Worm (Caenorhabditis elegans) whole organism, mixed stage, embryonic: Measurements from ENCODE around the gene T25F10.1.

Experiments used
- M03D4.4 ChIP-seq: sonication (generic microtip); optimal IDR thresholded peaks from 2 replicates; lab custom pipeline; 2017; ENCODE audit warnings: mild to moderate bottlenecking, missing genetic modification characterization, missing compliant biosample characterization
- bed-3 ChIP-seq: fragments of 200-800 bp; sonication (Bioruptor generic); optimal IDR thresholded peaks from 3 replicates; lab custom pipeline; 2018; ENCODE audit warnings: mild to moderate bottlenecking, missing genetic modification characterization, moderate library complexity, missing compliant biosample characterization
- blmp-1 ChIP-seq: fragments of 150-350 bp; optimal IDR thresholded peaks from 2 replicates; lab custom pipeline; 2014; ENCODE audit warnings: missing biosample characterization, missing genetic modification characterization
- ceh-39 ChIP-seq: fragments of 150-350 bp; optimal IDR thresholded peaks from 2 replicates; lab custom pipeline; 2014; ENCODE audit warnings: missing biosample characterization, missing genetic modification characterization
- ceh-43 ChIP-seq: fragments of 200-800 bp; sonication (Bioruptor generic); optimal IDR thresholded peaks from 2 replicates; lab custom pipeline; 2018; ENCODE audit warnings: mild to moderate bottlenecking, missing genetic modification characterization, moderate library complexity, missing compliant biosample characterization
- ceh-83 ChIP-seq: fragments of 200-800 bp; sonication (Bioruptor generic); optimal IDR thresholded peaks from 2 replicates; lab custom pipeline; 2018; ENCODE audit warnings: mild to moderate bottlenecking, missing genetic modification characterization, missing compliant biosample characterization
- ces-1 ChIP-seq: fragments of 150-350 bp; optimal IDR thresholded peaks from 2 replicates; lab custom pipeline; 2014; ENCODE audit warnings: missing biosample characterization, missing genetic modification reagents, missing genetic modification characterization
- cnd-1 ChIP-seq: fragments of 200-800 bp; sonication (Bioruptor generic); optimal IDR thresholded peaks from 2 replicates; lab custom pipeline; 2018; ENCODE audit warnings: mild to moderate bottlenecking, missing genetic modification characterization, missing compliant biosample characterization
- drap-1 ChIP-seq: fragments of 200-800 bp; sonication (Bioruptor generic); optimal IDR thresholded peaks from 3 replicates; lab custom pipeline; 2018; ENCODE audit warnings: mild to moderate bottlenecking, missing genetic modification characterization, missing compliant biosample characterization
- ham-2 ChIP-seq: fragments of 200-800 bp; sonication (Bioruptor generic); optimal IDR thresholded peaks from 2 replicates; lab custom pipeline; 2018; ENCODE audit warnings: mild to moderate bottlenecking, missing genetic modification characterization, missing compliant biosample characterization
- hlh-1 ChIP-seq: fragments of 150-350 bp; optimal IDR thresholded peaks from 2 replicates; lab custom pipeline; 2014; ENCODE audit warnings: missing biosample characterization, missing genetic modification reagents, missing genetic modification characterization
- lin-13 ChIP-seq: fragments of 150-350 bp; optimal IDR thresholded peaks from 2 replicates; lab custom pipeline; 2014; ENCODE audit warnings: missing biosample characterization, missing genetic modification characterization
- lin-32 ChIP-seq: fragments of 200-800 bp; sonication (Bioruptor generic); optimal IDR thresholded peaks from 2 replicates; lab custom pipeline; 2018; ENCODE audit warnings: mild to moderate bottlenecking, missing genetic modification characterization, missing compliant biosample characterization
- mab-5 ChIP-seq: fragments of 150-350 bp; optimal IDR thresholded peaks from 2 replicates; lab custom pipeline; 2014; ENCODE audit warnings: missing biosample characterization, missing genetic modification characterization
- mep-1 ChIP-seq: fragments of 150-350 bp; optimal IDR thresholded peaks from 2 replicates; lab custom pipeline; 2017; ENCODE audit warnings: missing biosample characterization, missing genetic modification reagents, missing genetic modification characterization, inconsistent platforms
- mls-2 ChIP-seq: sonication (generic microtip); optimal IDR thresholded peaks from 2 replicates; lab custom pipeline; 2016; ENCODE audit warnings: mild to moderate bottlenecking, missing genetic modification characterization, moderate library complexity, missing compliant biosample characterization
- nhr-12 ChIP-seq: fragments of 150-350 bp; optimal IDR thresholded peaks from 2 replicates; lab custom pipeline; 2014; ENCODE audit warnings: missing biosample characterization, missing genetic modification characterization
- nhr-2 ChIP-seq: fragments of 150-350 bp; optimal IDR thresholded peaks from 2 replicates; lab custom pipeline; 2014; ENCODE audit warnings: missing biosample characterization, missing genetic modification characterization
- nhr-237 ChIP-seq: fragments of 150-350 bp; optimal IDR thresholded peaks from 2 replicates; lab custom pipeline; 2014; ENCODE audit warnings: missing biosample characterization, missing genetic modification characterization
- nhr-28 ChIP-seq: fragments of 150-350 bp; optimal IDR thresholded peaks from 2 replicates; lab custom pipeline; 2014; ENCODE audit warnings: missing biosample characterization, missing genetic modification characterization
- nhr-76 ChIP-seq: sonication (generic microtip); optimal IDR thresholded peaks from 2 replicates; lab custom pipeline; 2017; ENCODE audit warnings: missing biosample characterization, missing genetic modification characterization
- pha-4 ChIP-seq: fragments of 150-350 bp; optimal IDR thresholded peaks from 2 replicates; lab custom pipeline; 2018; ENCODE audit warnings: missing biosample characterization, missing genetic modification reagents, missing genetic modification characterization
- sem-2 ChIP-seq: fragments of 200-800 bp; sonication (Bioruptor generic); optimal IDR thresholded peaks from 2 replicates; lab custom pipeline; 2018; ENCODE audit warnings: mild to moderate bottlenecking, missing genetic modification characterization, missing compliant biosample characterization
- snpc-4 ChIP-seq: fragments of 150-350 bp; optimal IDR thresholded peaks from 2 replicates; lab custom pipeline; 2014; ENCODE audit warnings: missing biosample characterization, missing genetic modification characterization
- sptf-1 ChIP-seq: sonication (generic microtip); optimal IDR thresholded peaks from 2 replicates; lab custom pipeline; 2017; ENCODE audit warnings: mild to moderate bottlenecking, missing genetic modification characterization, moderate library complexity, missing compliant biosample characterization
- tbx-8 ChIP-seq: fragments of 200-800 bp; sonication (Bioruptor generic); optimal IDR thresholded peaks from 2 replicates; lab custom pipeline; 2018; ENCODE audit warnings: mild to moderate bottlenecking, missing genetic modification characterization, moderate library complexity, missing compliant biosample characterization
- unc-120 ChIP-seq: sonication (generic microtip); optimal IDR thresholded peaks from 2 replicates; lab custom pipeline; 2017; ENCODE audit warnings: missing genetic modification characterization, missing compliant biosample characterization; ENCODE audit not compliant: poor library complexity, severe bottlenecking
- unc-39 ChIP-seq: fragments of 150-350 bp; optimal IDR thresholded peaks from 2 replicates; lab custom pipeline; 2014; ENCODE audit warnings: missing biosample characterization, missing genetic modification characterization
- unc-62 ChIP-seq: fragments of 150-350 bp; optimal IDR thresholded peaks from 2 replicates; lab custom pipeline; 2014; ENCODE audit warnings: missing biosample characterization, missing genetic modification reagents, missing genetic modification characterization
- ztf-11 ChIP-seq: fragments of 150-350 bp; optimal IDR thresholded peaks from 2 replicates; lab custom pipeline; 2014; ENCODE audit warnings: missing biosample characterization, missing genetic modification characterization

The T25F10.1 gene

ce11 chrV:6764972-6765371 is 3.3 kb upstream of the T25F10.1 start, which contains the start of gene bbs-8:
TSS of gene bbs-8 (minus strand) at chrV:6765072.
- TF ChIP-seq unc-62 (GFP tag; lab: Kevin White, UChicago) (no peak), drap-1 (no peak), mep-1 (tag; lab: Kevin White, UChicago) (no peak), nhr-237 (tag; lab: Kevin White, UChicago) (no peak), pha-4 (no peak), snpc-4 (tag; lab: Kevin White, UChicago) (no peak), ceh-43 (GFP tag; lab: Kevin White, UChicago) (no peak), nhr-2 (tag; lab: Kevin White, UChicago) (no peak), ztf-11 (tag; lab: Kevin White, UChicago) (no peak), nhr-76 (no peak), unc-120 (tag; lab: Kevin White, UChicago) (no peak), nhr-28 (tag; lab: Kevin White, UChicago) (no peak), hlh-1 (tag; lab: Kevin White, UChicago) (no peak), tbx-8 (GFP tag; lab: Kevin White, UChicago) (no peak)

- TF ChIP-seq hlh-1 (tag; lab: Kevin White, UChicago) (peak; percentile 60), ces-1 (no peak), unc-120 (tag; lab: Kevin White, UChicago) (peak; percentile 47)
These were observed 726 bp upstream of the T25F10.1 start for ce11 chrV:6767576-6767975.

ce11 chrV:6769440-6769839 is 1.1 kb downstream of the T25F10.1 start:
- no peak for TF ChIP-seq nhr-12
- TF ChIP-seq nhr-76, result no peak
- no peak for TF ChIP-seq bed-3 (GFP tag; lab: Kevin White, UChicago)
- TF ChIP-seq unc-39 (tag; lab: Kevin White, UChicago), result no peak
- TF ChIP-seq mep-1 (tag; lab: Kevin White, UChicago), result no peak
- TF ChIP-seq sptf-1 (tag; lab: Kevin White, UChicago), result no peak
- no peak for TF ChIP-seq M03D4.4
- TF ChIP-seq sem-2 (GFP tag; lab: Kevin White, UChicago), result no peak
- TF ChIP-seq lin-13 (tag; lab: Kevin White, UChicago), result no peak
- TF ChIP-seq snpc-4 (tag; lab: Kevin White, UChicago), result no peak
- no peak for TF ChIP-seq unc-120 (tag; lab: Kevin White, UChicago)
- no peak for TF ChIP-seq mls-2 (tag; lab: Kevin White, UChicago)
- no peak for TF ChIP-seq ztf-11 (tag; lab: Kevin White, UChicago)

ce11 chrV:6771645-6772044 is 3.3 kb downstream of the T25F10.1 start, which contains the start of gene srh-30:
TSS of gene srh-30 (minus strand) at chrV:6771745.
- TF ChIP-seq nhr-12 (no peak), nhr-28 (tag; lab: Kevin White, UChicago) (no peak), nhr-76 (no peak), hlh-1 (tag; lab: Kevin White, UChicago) (no peak), tbx-8 (GFP tag; lab: Kevin White, UChicago) (no peak), ceh-39 (tag; lab: Kevin White, UChicago) (no peak), ham-2 (GFP tag; lab: Kevin White, UChicago) (no peak), unc-39 (tag; lab: Kevin White, UChicago) (no peak), unc-62 (GFP tag; lab: Kevin White, UChicago) (no peak), snpc-4 (tag; lab: Kevin White, UChicago) (no peak), ces-1 (no peak)

ce11 chrV:6773735-6774134 is 5.4 kb downstream of the T25F10.1 start, which contains the start of gene ZC404.16:
TSS of gene ZC404.16 (minus strand) at chrV:6773835.
- TF ChIP-seq tbx-8 (GFP tag; lab: Kevin White, UChicago), result no peak
- TF ChIP-seq unc-62 (GFP tag; lab: Kevin White, UChicago), result no peak
- no peak for TF ChIP-seq ces-1
- no peak for TF ChIP-seq nhr-237 (tag; lab: Kevin White, UChicago)
- TF ChIP-seq ceh-39 (tag; lab: Kevin White, UChicago), result no peak
- TF ChIP-seq nhr-76, result no peak
- TF ChIP-seq ceh-43 (GFP tag; lab: Kevin White, UChicago), result no peak
- TF ChIP-seq pha-4, result no peak

- TF ChIP-seq ces-1 (no peak), nhr-28 (tag; lab: Kevin White, UChicago) (no peak), mep-1 (tag; lab: Kevin White, UChicago) (no peak), nhr-2 (tag; lab: Kevin White, UChicago) (no peak), ceh-83 (GFP tag; lab: Kevin White, UChicago) (no peak), lin-32 (GFP tag; lab: Kevin White, UChicago) (no peak), blmp-1 (no peak), cnd-1 (tag; lab: Kevin White, UChicago) (no peak), mab-5 (no peak), unc-62 (GFP tag; lab: Kevin White, UChicago) (no peak)
These were observed 7.4 kb downstream of the T25F10.1 start, which contains the start of gene srh-28 for ce11 chrV:6775708-6776107. TSS of gene srh-28 (minus strand) at chrV:6775808.
